Worm (Caenorhabditis elegans) whole organism, L2 larva: ENCODE results near the gene F41E7.9.

Experiments
- F13H6.1 ChIP-seq: sonication (generic microtip); optimal IDR thresholded peaks from 2 replicates; lab custom pipeline; 2016; ENCODE audit warnings: missing genetic modification characterization, missing compliant biosample characterization
- Y55F3AM.14 ChIP-seq: fragments of 200-800 bp; sonication (Bioruptor generic); optimal IDR thresholded peaks from 2 replicates; lab custom pipeline; 2018; ENCODE audit warnings: mild to moderate bottlenecking, missing genetic modification characterization, missing compliant biosample characterization
- ama-1 ChIP-seq: fragments of 150-350 bp; optimal IDR thresholded peaks from 2 replicates; lab custom pipeline; 2018; ENCODE audit warnings: inconsistent platforms
- ceh-16 ChIP-seq: fragments of 150-350 bp; optimal IDR thresholded peaks from 2 replicates; lab custom pipeline; 2014; ENCODE audit warnings: missing biosample characterization, missing genetic modification characterization
- crh-2 ChIP-seq: sonication (generic microtip); optimal IDR thresholded peaks from 2 replicates; lab custom pipeline; 2017; ENCODE audit warnings: missing biosample characterization, missing genetic modification characterization
- dmd-4 ChIP-seq: sonication (generic microtip); optimal IDR thresholded peaks from 2 replicates; lab custom pipeline; 2017; ENCODE audit warnings: missing biosample characterization, missing genetic modification characterization
- elt-1 ChIP-seq: fragments of 150-350 bp; optimal IDR thresholded peaks from 2 replicates; lab custom pipeline; 2014; ENCODE audit warnings: missing biosample characterization, missing genetic modification characterization
- elt-3 ChIP-seq: sonication (generic microtip); optimal IDR thresholded peaks from 2 replicates; lab custom pipeline; 2017; ENCODE audit warnings: missing biosample characterization, missing genetic modification characterization
- lin-11 ChIP-seq: fragments of 150-350 bp; sonication (generic microtip); optimal IDR thresholded peaks from 2 replicates; lab custom pipeline; 2014; ENCODE audit warnings: missing biosample characterization, missing genetic modification characterization, inconsistent platforms, mixed read lengths
- lin-13 ChIP-seq: fragments of 150-350 bp; optimal IDR thresholded peaks from 2 replicates; lab custom pipeline; 2014; ENCODE audit warnings: missing biosample characterization, missing genetic modification reagents, missing genetic modification characterization
- lin-39 ChIP-seq: fragments of 150-350 bp; optimal IDR thresholded peaks from 2 replicates; lab custom pipeline; 2014; ENCODE audit warnings: missing biosample characterization, missing genetic modification reagents, missing genetic modification characterization
- lsy-2 ChIP-seq, 2 experiments: fragments of 150-350 bp in 1 of 2; sonication (generic microtip) in 1 of 2; optimal IDR thresholded peaks; 2 replicates each; lab custom pipeline; 2014 to 2017; ENCODE audit warnings: missing biosample characterization in 2 of 2, missing genetic modification characterization in 2 of 2
- mab-5 ChIP-seq: fragments of 150-350 bp; optimal IDR thresholded peaks from 2 replicates; lab custom pipeline; 2014; ENCODE audit warnings: missing biosample characterization, missing genetic modification characterization
- mdl-1 ChIP-seq, 2 experiments: fragments of 150-350 bp in 1 of 2; sonication (generic microtip) in 1 of 2; optimal IDR thresholded peaks; 2 replicates each; lab custom pipeline; 2017; ENCODE audit warnings: missing biosample characterization in 2 of 2, missing genetic modification characterization in 2 of 2
- nhr-11 ChIP-seq: fragments of 150-350 bp; optimal IDR thresholded peaks from 2 replicates; lab custom pipeline; 2014; ENCODE audit warnings: missing biosample characterization, missing genetic modification characterization
- nhr-12 ChIP-seq: fragments of 150-350 bp; optimal IDR thresholded peaks from 2 replicates; lab custom pipeline; 2014; ENCODE audit warnings: missing biosample characterization, missing genetic modification characterization
- nhr-129 ChIP-seq: fragments of 150-350 bp; optimal IDR thresholded peaks from 2 replicates; lab custom pipeline; 2014; ENCODE audit warnings: missing biosample characterization, missing genetic modification characterization
- nhr-21 ChIP-seq: fragments of 150-350 bp; optimal IDR thresholded peaks from 2 replicates; lab custom pipeline; 2014; ENCODE audit warnings: missing biosample characterization, missing genetic modification characterization
- nhr-237 ChIP-seq: fragments of 150-350 bp; optimal IDR thresholded peaks from 2 replicates; lab custom pipeline; 2014; ENCODE audit warnings: missing biosample characterization, missing genetic modification characterization
- nhr-25 ChIP-seq: fragments of 150-350 bp; sonication (generic microtip); optimal IDR thresholded peaks from 3 replicates; lab custom pipeline; 2014; ENCODE audit warnings: missing biosample characterization, missing genetic modification characterization
- nhr-6 ChIP-seq: fragments of 150-350 bp; optimal IDR thresholded peaks from 2 replicates; lab custom pipeline; 2014; ENCODE audit warnings: missing biosample characterization, missing genetic modification characterization
- nhr-77 ChIP-seq: fragments of 150-350 bp; optimal IDR thresholded peaks from 2 replicates; lab custom pipeline; 2014; ENCODE audit warnings: missing biosample characterization, missing genetic modification characterization
- sma-3 ChIP-seq: sonication (generic microtip); optimal IDR thresholded peaks from 2 replicates; lab custom pipeline; 2016; ENCODE audit warnings: missing genetic modification reagents, missing genetic modification characterization, missing compliant biosample characterization
- snpc-4 ChIP-seq: fragments of 150-350 bp; optimal IDR thresholded peaks from 2 replicates; lab custom pipeline; 2014; ENCODE audit warnings: missing biosample characterization, missing genetic modification characterization
- unc-39 ChIP-seq: fragments of 150-350 bp; optimal IDR thresholded peaks from 2 replicates; lab custom pipeline; 2014; ENCODE audit warnings: missing biosample characterization, missing genetic modification characterization
- unc-62 ChIP-seq: fragments of 150-350 bp; optimal IDR thresholded peaks from 2 replicates; lab custom pipeline; 2014; ENCODE audit warnings: missing biosample characterization, missing genetic modification reagents, missing genetic modification characterization
- ztf-1 ChIP-seq: fragments of 200-800 bp; sonication (Bioruptor generic); conservative IDR thresholded peaks from 2 replicates; pipeline ENCODE4 v1.3.6; 2022; ENCODE audit warnings: missing genetic modification characterization, missing compliant biosample characterization
- ztf-11 ChIP-seq: sonication (generic microtip); optimal IDR thresholded peaks from 2 replicates; lab custom pipeline; 2017; ENCODE audit warnings: missing biosample characterization, missing genetic modification characterization

The F41E7.9 gene

DNA sequence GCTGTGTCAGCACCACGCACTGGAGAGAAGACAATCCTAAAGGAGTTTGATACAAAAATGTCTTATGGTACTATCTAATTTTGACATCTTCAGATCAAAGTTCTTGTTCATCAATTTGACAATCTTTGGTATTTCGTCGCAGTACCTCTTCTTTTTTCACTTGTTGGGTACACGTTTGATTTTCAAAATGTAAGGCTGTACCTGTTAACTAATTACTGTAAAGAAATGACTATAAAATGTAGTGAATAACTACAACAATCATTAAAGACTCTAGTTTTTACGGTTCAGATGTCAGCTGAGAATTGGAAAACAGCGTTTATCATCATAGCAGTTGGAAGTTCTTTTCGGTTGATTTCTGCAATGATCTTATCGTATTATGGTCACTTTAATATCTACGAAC, 38.7 kb downstream of the F41E7.9 start:
- TF ChIP-seq unc-39 (tag; lab: Kevin White, UChicago) (no peak), Y55F3AM.14 (GFP tag; lab: Kevin White, UChicago) (no peak), ama-1 (lab: Kevin White, UChicago) (no peak), nhr-237 (no peak), nhr-25 (no peak), nhr-6 (tag; lab: Kevin White, UChicago) (no peak), ztf-11 (no peak), mdl-1 (tag; optimal IDR thresholded peaks at IDR 0.05; lab: Kevin White, UChicago) (no peak), dmd-4 (tag; lab: Kevin White, UChicago) (no peak), ceh-16 (no peak)

DNA sequence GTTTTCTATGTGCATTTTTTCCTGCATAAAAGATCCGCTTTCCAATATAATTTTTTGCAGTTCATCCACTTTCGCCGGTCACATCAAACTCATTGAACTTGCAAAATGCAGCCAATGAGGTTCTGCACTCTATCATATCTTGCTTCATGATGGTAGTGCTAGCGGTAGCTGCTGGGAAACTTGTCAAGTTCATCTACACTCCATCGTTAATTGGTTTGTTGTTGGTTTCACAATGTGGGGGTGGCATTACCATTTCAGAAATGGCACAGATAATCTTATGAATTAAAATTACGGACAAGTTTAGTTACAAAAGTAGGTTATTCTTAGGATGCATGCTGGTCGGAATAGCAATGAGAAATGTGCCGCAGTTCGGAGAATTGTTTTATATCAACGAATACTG, 41.3 kb downstream of the F41E7.9 start:
- no peak for TF ChIP-seq nhr-77 (tag; lab: Kevin White, UChicago)
- no peak for TF ChIP-seq lin-13 (GFP tag; lab: Kevin White, UChicago)
- no peak for TF ChIP-seq ztf-1 (GFP tag; lab: Robert Waterston, UW)
- TF ChIP-seq lin-39 (tag; lab: Kevin White, UChicago): no peak
- no peak for TF ChIP-seq nhr-12 (tag; lab: Kevin White, UChicago)
- TF ChIP-seq F13H6.1 (tag; lab: Kevin White, UChicago): no peak
- no peak for TF ChIP-seq nhr-25
- no peak for TF ChIP-seq elt-3 (tag; lab: Kevin White, UChicago)
- TF ChIP-seq nhr-11 (tag; lab: Kevin White, UChicago): no peak
- TF ChIP-seq mdl-1 (tag; optimal IDR thresholded peaks at IDR 0.05; lab: Kevin White, UChicago): no peak
- no peak for TF ChIP-seq unc-62
- TF ChIP-seq nhr-6 (tag; lab: Kevin White, UChicago): no peak
- no peak for TF ChIP-seq unc-39 (tag; lab: Kevin White, UChicago)
- TF ChIP-seq snpc-4 (tag; lab: Kevin White, UChicago): no peak
- TF ChIP-seq, all 48 proteins: peak for 0

DNA sequence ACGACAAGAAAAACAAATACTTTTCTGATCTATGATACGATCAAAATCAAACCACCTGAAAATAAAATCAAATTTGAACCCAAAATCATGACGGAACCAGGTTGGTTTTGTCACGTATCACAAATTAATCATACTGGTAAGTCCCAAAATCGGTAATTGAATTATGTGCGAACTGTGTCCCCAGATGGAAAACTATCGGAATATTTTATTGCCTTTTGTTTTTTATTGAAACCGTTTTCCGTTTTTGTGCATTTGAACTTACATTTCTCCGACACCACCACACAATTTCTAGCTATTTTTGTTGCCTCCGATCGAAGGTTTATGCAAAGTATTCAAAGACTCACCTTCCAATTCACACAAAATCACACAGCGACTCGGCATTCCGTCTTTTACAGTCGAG, 42.4 kb downstream of the F41E7.9 start, which contains the start of gene F41E7.2:
F41E7.2 (plus strand) TSS at position 301 of the 400 bp plus-strand sequence.
- TF ChIP-seq nhr-21 (tag; lab: Kevin White, UChicago) (no peak), lsy-2 (tag; optimal IDR thresholded peaks at IDR 0.05; lab: Kevin White, UChicago) (no peak), lin-11 (tag; lab: Kevin White, UChicago) (no peak), mab-5 (tag; lab: Kevin White, UChicago) (no peak), sma-3 (no peak), elt-3 (tag; lab: Kevin White, UChicago) (no peak), crh-2 (no peak), nhr-129 (tag; lab: Kevin White, UChicago) (no peak), elt-1 (no peak), ama-1 (lab: Kevin White, UChicago) (no peak)
- TF ChIP-seq, all 48 proteins: peak for 0
